Worm (Caenorhabditis elegans): Measurements from ENCODE around the gene T09F5.10.

The T09F5.10 gene

ce11 chrV:15190903-15191302, 11.0 kb downstream of the T09F5.10 start, which contains the start of gene Y75B12B.11:
Y75B12B.11 (plus strand) TSS chrV:15191296.
- peak; percentile 75 for TF ChIP-seq nhr-90 (tag; optimal IDR thresholded peaks at IDR 0.05; ENCODE audit: poor library complexity)
- TF ChIP-seq efl-3 (GFP tag; optimal IDR thresholded peaks at IDR 0.05): no peak
- no peak for TF ChIP-seq egl-27 (tag; optimal IDR thresholded peaks at IDR 0.05)
- peak; percentile 82 for TF ChIP-seq nhr-85 (tag)
- TF ChIP-seq fkh-4 (tag; optimal IDR thresholded peaks at IDR 0.05; ENCODE audit: borderline replicate concordance): peak; percentile 9
- no peak for TF ChIP-seq pqm-1 (tag; optimal IDR thresholded peaks at IDR 0.05)
- no peak for TF ChIP-seq fkh-10 (GFP tag; optimal IDR thresholded peaks at IDR 0.05)
- TF ChIP-seq ceh-63 (GFP tag; optimal IDR thresholded peaks at IDR 0.05): no peak
- TF ChIP-seq irx-1 (tag; optimal IDR thresholded peaks at IDR 0.05): peak; percentile 28
- peak; percentile 60 to 72 (median 70) for TF ChIP-seq dpl-1 (GFP tag; optimal IDR thresholded peaks at IDR 0.05)
- TF ChIP-seq hlh-17 (GFP tag; optimal IDR thresholded peaks at IDR 0.05; ENCODE audit: borderline replicate concordance): no peak
- no peak for TF ChIP-seq alr-1 (tag; optimal IDR thresholded peaks at IDR 0.05; ENCODE audit: borderline replicate concordance)
- TF ChIP-seq vab-15 (tag; optimal IDR thresholded peaks at IDR 0.05): peak; percentile 20
- TF ChIP-seq sup-37 (GFP tag; optimal IDR thresholded peaks at IDR 0.05): no peak
- TF ChIP-seq ceh-90 (tag; optimal IDR thresholded peaks at IDR 0.05): no peak
- TF ChIP-seq pag-3 (tag; optimal IDR thresholded peaks at IDR 0.05; ENCODE audit: borderline replicate concordance, insufficient read depth): no peak
- TF ChIP-seq mdl-1 (tag; optimal IDR thresholded peaks at IDR 0.05): peak in 1 of 2 experiments; percentile 51
- TF ChIP-seq rnt-1 (tag; optimal IDR thresholded peaks at IDR 0.05): peak; percentile 85
- peak; percentile 78 for TF ChIP-seq snu-23 (GFP tag; optimal IDR thresholded peaks at IDR 0.05)
- peak; percentile 83 for TF ChIP-seq nhr-47 (tag; optimal IDR thresholded peaks at IDR 0.05)
- TF ChIP-seq snpc-4 (tag; optimal IDR thresholded peaks at IDR 0.05): peak; percentile 56
- no peak for TF ChIP-seq unc-130 (tag; optimal IDR thresholded peaks at IDR 0.05)
- TF ChIP-seq egl-13 (tag; optimal IDR thresholded peaks at IDR 0.05): no peak
- no peak for TF ChIP-seq mab-9 (GFP tag; IDR thresholded peaks at IDR 0.05)
- TF ChIP-seq ztf-4 (tag; optimal IDR thresholded peaks at IDR 0.05): peak; percentile 78
- peak; percentile 45 for TF ChIP-seq jun-1 (tag; optimal IDR thresholded peaks at IDR 0.05)
- TF ChIP-seq unc-62 (GFP tag; optimal IDR thresholded peaks at IDR 0.05): no peak
- TF ChIP-seq ceh-82 (tag; optimal IDR thresholded peaks at IDR 0.05): peak; percentile 33 to 64 (median 37)
- peak; percentile 67 for TF ChIP-seq skn-1 (tag; optimal IDR thresholded peaks at IDR 0.05)
- peak; percentile 29 for TF ChIP-seq zip-4 (GFP tag; optimal IDR thresholded peaks at IDR 0.05)
- no peak for TF ChIP-seq sox-4 (tag; optimal IDR thresholded peaks at IDR 0.05)
- no peak for TF ChIP-seq unc-98 (GFP tag; IDR thresholded peaks at IDR 0.05)
- TF ChIP-seq nhr-11 (tag; optimal IDR thresholded peaks at IDR 0.05): no peak
- no peak for TF ChIP-seq ces-1 (GFP tag; optimal IDR thresholded peaks at IDR 0.05)
- peak; percentile 57 for TF ChIP-seq elt-2 (tag; optimal IDR thresholded peaks at IDR 0.05)
- TF ChIP-seq ama-1 (optimal IDR thresholded peaks at IDR 0.05): peak; percentile 86
- TF ChIP-seq aha-1 (tag; optimal IDR thresholded peaks at IDR 0.05): no peak
- TF ChIP-seq ets-5 (GFP tag; IDR thresholded peaks at IDR 0.05): no peak
- TF ChIP-seq mef-2 (tag; optimal IDR thresholded peaks at IDR 0.05): peak; percentile 39
- TF ChIP-seq hpl-2 (GFP tag; optimal IDR thresholded peaks at IDR 0.05): peak; percentile 11
- TF ChIP-seq pax-3 (tag; optimal IDR thresholded peaks at IDR 0.05): peak; percentile 86
- TF ChIP-seq fos-1 (tag; optimal IDR thresholded peaks at IDR 0.05): peak; percentile 16
- TF ChIP-seq fkh-8 (tag; optimal IDR thresholded peaks at IDR 0.05): peak; percentile 88
- peak; percentile 29 for TF ChIP-seq C34B4.2 (tag; optimal IDR thresholded peaks at IDR 0.05)
- peak; percentile 79 for TF ChIP-seq nhr-20 (tag; optimal IDR thresholded peaks at IDR 0.05)
- no peak for TF ChIP-seq nhr-84 (tag; optimal IDR thresholded peaks at IDR 0.05)
- no peak for TF ChIP-seq nhr-237 (tag; optimal IDR thresholded peaks at IDR 0.05)
- peak; percentile 34 for TF ChIP-seq lin-13 (GFP tag; optimal IDR thresholded peaks at IDR 0.05)
- no peak for TF ChIP-seq isw-1 (GFP tag; IDR thresholded peaks at IDR 0.05)
- TF ChIP-seq ceh-8 (GFP tag; optimal IDR thresholded peaks at IDR 0.05): no peak
- TF ChIP-seq ceh-88 (GFP tag; IDR thresholded peaks at IDR 0.05): no peak
- TF ChIP-seq sptf-1 (tag; optimal IDR thresholded peaks at IDR 0.05): no peak
- peak; percentile 70 for TF ChIP-seq swsn-7 (tag; optimal IDR thresholded peaks at IDR 0.05)
